Worm (Caenorhabditis elegans) whole organism, L2 larva: Measurements from ENCODE around the gene ncl-1.

Experiments used
- F13H6.1 ChIP-seq: sonication (generic microtip); optimal IDR thresholded peaks from 2 replicates; lab custom pipeline; 2016; ENCODE audit warnings: missing genetic modification characterization, missing compliant biosample characterization
- ZK546.5 ChIP-seq: sonication (generic microtip); optimal IDR thresholded peaks from 2 replicates; lab custom pipeline; 2017; ENCODE audit warnings: missing biosample characterization, missing genetic modification characterization
- alr-1 ChIP-seq: fragments of 150-350 bp; optimal IDR thresholded peaks from 2 replicates; lab custom pipeline; 2014; ENCODE audit warnings: missing biosample characterization, missing genetic modification characterization
- ama-1 ChIP-seq: fragments of 150-350 bp; optimal IDR thresholded peaks from 2 replicates; lab custom pipeline; 2018; ENCODE audit warnings: inconsistent platforms
- blmp-1 ChIP-seq: sonication (generic microtip); optimal IDR thresholded peaks from 2 replicates; lab custom pipeline; 2017; ENCODE audit warnings: missing genetic modification characterization, mild to moderate bottlenecking, missing compliant biosample characterization, antibody characterized with exemption, moderate library complexity; ENCODE audit not compliant: insufficient read depth
- ceh-16 ChIP-seq: fragments of 150-350 bp; optimal IDR thresholded peaks from 2 replicates; lab custom pipeline; 2014; ENCODE audit warnings: missing biosample characterization, missing genetic modification characterization
- ceh-82 ChIP-seq: fragments of 150-350 bp; optimal IDR thresholded peaks from 2 replicates; lab custom pipeline; 2014; ENCODE audit warnings: missing biosample characterization, missing genetic modification characterization
- crh-2 ChIP-seq: sonication (generic microtip); optimal IDR thresholded peaks from 2 replicates; lab custom pipeline; 2017; ENCODE audit warnings: missing biosample characterization, missing genetic modification characterization
- elt-1 ChIP-seq: fragments of 150-350 bp; optimal IDR thresholded peaks from 2 replicates; lab custom pipeline; 2014; ENCODE audit warnings: missing biosample characterization, missing genetic modification characterization
- elt-3 ChIP-seq: sonication (generic microtip); optimal IDR thresholded peaks from 2 replicates; lab custom pipeline; 2017; ENCODE audit warnings: missing biosample characterization, missing genetic modification characterization
- fos-1 ChIP-seq: fragments of 150-350 bp; optimal IDR thresholded peaks from 2 replicates; lab custom pipeline; 2014; ENCODE audit warnings: missing biosample characterization, missing genetic modification characterization
- gmeb-1 ChIP-seq: fragments of 150-350 bp; optimal IDR thresholded peaks from 2 replicates; lab custom pipeline; 2014; ENCODE audit warnings: missing biosample characterization, missing genetic modification characterization
- lsy-2 ChIP-seq, 2 experiments: fragments of 150-350 bp in 1 of 2; sonication (generic microtip) in 1 of 2; optimal IDR thresholded peaks; 2 replicates each; lab custom pipeline; 2014 to 2017; ENCODE audit warnings: missing biosample characterization in 2 of 2, missing genetic modification characterization in 2 of 2
- mab-5 ChIP-seq: fragments of 150-350 bp; optimal IDR thresholded peaks from 2 replicates; lab custom pipeline; 2014; ENCODE audit warnings: missing biosample characterization, missing genetic modification characterization
- nhr-11 ChIP-seq: fragments of 150-350 bp; optimal IDR thresholded peaks from 2 replicates; lab custom pipeline; 2014; ENCODE audit warnings: missing biosample characterization, missing genetic modification characterization
- nhr-12 ChIP-seq: fragments of 150-350 bp; optimal IDR thresholded peaks from 2 replicates; lab custom pipeline; 2014; ENCODE audit warnings: missing biosample characterization, missing genetic modification characterization
- nhr-129 ChIP-seq: fragments of 150-350 bp; optimal IDR thresholded peaks from 2 replicates; lab custom pipeline; 2014; ENCODE audit warnings: missing biosample characterization, missing genetic modification characterization
- nhr-21 ChIP-seq: fragments of 150-350 bp; optimal IDR thresholded peaks from 2 replicates; lab custom pipeline; 2014; ENCODE audit warnings: missing biosample characterization, missing genetic modification characterization
- nhr-23 ChIP-seq: fragments of 150-350 bp; optimal IDR thresholded peaks from 2 replicates; lab custom pipeline; 2014; ENCODE audit warnings: missing biosample characterization, missing genetic modification reagents, missing genetic modification characterization
- nhr-237 ChIP-seq: fragments of 150-350 bp; optimal IDR thresholded peaks from 2 replicates; lab custom pipeline; 2014; ENCODE audit warnings: missing biosample characterization, missing genetic modification characterization
- nhr-25 ChIP-seq: fragments of 150-350 bp; sonication (generic microtip); optimal IDR thresholded peaks from 3 replicates; lab custom pipeline; 2014; ENCODE audit warnings: missing biosample characterization, missing genetic modification characterization
- nhr-6 ChIP-seq: fragments of 150-350 bp; optimal IDR thresholded peaks from 2 replicates; lab custom pipeline; 2014; ENCODE audit warnings: missing biosample characterization, missing genetic modification characterization
- nhr-77 ChIP-seq: fragments of 150-350 bp; optimal IDR thresholded peaks from 2 replicates; lab custom pipeline; 2014; ENCODE audit warnings: missing biosample characterization, missing genetic modification characterization
- peb-1 ChIP-seq: fragments of 150-350 bp; optimal IDR thresholded peaks from 2 replicates; lab custom pipeline; 2014; ENCODE audit warnings: missing biosample characterization, missing genetic modification characterization
- sma-3 ChIP-seq: sonication (generic microtip); optimal IDR thresholded peaks from 2 replicates; lab custom pipeline; 2016; ENCODE audit warnings: missing genetic modification reagents, missing genetic modification characterization, missing compliant biosample characterization
- sma-9 ChIP-seq, 2 experiments: fragments of 150-350 bp in 1 of 2; sonication (generic microtip) in 1 of 2; optimal IDR thresholded peaks; 2 replicates each; lab custom pipeline; 2014 to 2016; ENCODE audit warnings: missing genetic modification characterization in 2 of 2, mild to moderate bottlenecking in 1 of 2, missing biosample characterization in 1 of 2, missing compliant biosample characterization in 1 of 2, missing genetic modification reagents in 1 of 2, moderate library complexity in 1 of 2
- snpc-4 ChIP-seq: fragments of 150-350 bp; optimal IDR thresholded peaks from 2 replicates; lab custom pipeline; 2014; ENCODE audit warnings: missing biosample characterization, missing genetic modification characterization
- unc-39 ChIP-seq: fragments of 150-350 bp; optimal IDR thresholded peaks from 2 replicates; lab custom pipeline; 2014; ENCODE audit warnings: missing biosample characterization, missing genetic modification characterization
- unc-55 ChIP-seq: fragments of 150-350 bp; sonication (generic microtip); optimal IDR thresholded peaks from 3 replicates; lab custom pipeline; 2014; ENCODE audit warnings: missing biosample characterization, missing genetic modification reagents, missing genetic modification characterization
- unc-62 ChIP-seq: fragments of 150-350 bp; optimal IDR thresholded peaks from 2 replicates; lab custom pipeline; 2014; ENCODE audit warnings: missing biosample characterization, missing genetic modification reagents, missing genetic modification characterization
- zag-1 ChIP-seq: fragments of 150-350 bp; optimal IDR thresholded peaks from 2 replicates; lab custom pipeline; 2014; ENCODE audit warnings: missing biosample characterization, missing genetic modification characterization
- ztf-11 ChIP-seq: sonication (generic microtip); optimal IDR thresholded peaks from 2 replicates; lab custom pipeline; 2017; ENCODE audit warnings: missing biosample characterization, missing genetic modification characterization
- ztf-4 ChIP-seq: fragments of 150-350 bp; optimal IDR thresholded peaks from 2 replicates; lab custom pipeline; 2014; ENCODE audit warnings: missing biosample characterization, missing genetic modification characterization

Gene ncl-1

DNA sequence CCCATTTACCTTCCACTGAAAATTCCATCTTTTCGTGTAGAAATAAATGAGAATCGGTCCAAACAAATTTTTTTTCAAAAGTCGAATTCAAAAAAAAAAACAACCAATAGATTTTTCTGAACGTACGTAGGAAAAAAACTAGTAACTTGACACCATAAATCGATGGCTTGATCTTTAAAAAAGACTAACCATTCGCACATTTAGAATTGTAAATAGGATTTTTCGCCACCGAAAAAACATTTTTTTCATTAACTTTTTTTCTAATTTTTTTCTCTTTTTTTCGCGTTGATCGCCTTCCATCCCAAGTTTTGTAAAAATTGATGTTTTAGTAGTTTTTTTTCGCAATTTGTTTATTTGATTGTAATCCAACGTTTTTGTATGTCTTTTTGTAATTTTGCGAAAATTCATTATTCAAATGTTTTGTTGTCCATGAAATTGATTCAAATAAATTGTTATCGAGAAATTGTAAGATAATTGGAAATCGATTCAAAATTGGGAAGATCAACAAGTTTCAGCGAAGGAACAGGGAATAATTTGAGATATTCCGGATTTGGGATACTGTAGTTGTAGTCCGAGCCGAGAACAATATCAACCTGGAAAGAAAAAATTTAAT lies 18.2 kb downstream of the ncl-1 start:
- TF ChIP-seq ztf-4 (tag; lab: Kevin White, UChicago) (peak; percentile 25), ama-1 (lab: Kevin White, UChicago) (no peak), lsy-2 (tag; optimal IDR thresholded peaks at IDR 0.05; lab: Kevin White, UChicago) (no peak), crh-2 (no peak), nhr-129 (tag; lab: Kevin White, UChicago) (no peak)

DNA sequence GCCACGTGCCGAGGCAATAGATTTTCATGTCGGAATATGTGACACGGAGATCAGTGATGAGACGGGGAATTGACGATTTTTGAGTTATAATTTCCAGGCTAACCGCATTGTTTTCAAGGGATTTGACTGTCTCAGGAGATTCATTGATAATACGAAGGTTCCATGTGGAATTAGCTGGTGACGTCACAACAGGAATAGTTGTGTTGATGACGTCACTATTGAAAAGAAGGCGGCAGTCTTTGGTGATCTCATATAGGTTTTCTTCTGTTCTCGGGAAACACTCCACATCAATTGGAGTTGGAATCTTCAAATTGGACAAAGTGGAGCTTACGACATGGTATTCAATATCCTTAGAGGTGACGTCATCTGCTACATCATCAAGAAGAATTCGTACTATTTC lies 23.7 kb downstream of the ncl-1 start:
- TF ChIP-seq elt-3 (tag; lab: Kevin White, UChicago) (no peak), alr-1 (tag; lab: Kevin White, UChicago) (no peak), ZK546.5 (tag; lab: Kevin White, UChicago) (no peak), unc-39 (tag; lab: Kevin White, UChicago) (no peak), mab-5 (tag; lab: Kevin White, UChicago) (no peak), nhr-6 (tag; lab: Kevin White, UChicago) (no peak), nhr-21 (no peak), unc-62 (GFP tag; lab: Kevin White, UChicago) (no peak), ama-1 (lab: Kevin White, UChicago) (no peak), crh-2 (no peak), sma-3 (no peak), F13H6.1 (tag; lab: Kevin White, UChicago) (no peak), sma-9 (GFP tag; optimal IDR thresholded peaks at IDR 0.05; lab: Kevin White, UChicago) (no peak), sma-9 (tag; optimal IDR thresholded peaks at IDR 0.05; lab: Kevin White, UChicago) (no peak)

DNA sequence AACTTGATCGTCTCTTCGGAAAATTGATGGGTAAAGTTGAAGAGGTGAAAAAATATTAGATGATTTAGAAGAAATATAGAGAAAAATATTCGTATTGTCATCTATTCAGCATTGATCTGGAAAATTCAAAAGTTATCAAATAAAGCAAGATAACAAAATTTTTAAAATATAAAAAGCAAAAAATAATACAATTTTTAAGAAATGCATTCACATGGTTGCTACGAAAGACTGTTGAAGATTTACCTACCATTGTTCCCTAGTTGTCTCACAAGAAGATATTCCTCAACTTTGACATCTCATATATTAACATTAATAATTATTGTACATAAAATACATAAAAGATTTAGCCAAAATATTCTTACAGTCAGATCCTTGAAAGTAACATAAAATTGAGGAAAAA lies 34.8 kb downstream of the ncl-1 start, which contains the start of gene cdh-3:
Gene cdh-3 (minus strand): TSS at position 101 of the 400 bp plus-strand sequence.
- TF ChIP-seq elt-3 (tag; lab: Kevin White, UChicago) (no peak), nhr-237 (tag; lab: Kevin White, UChicago) (no peak), nhr-77 (tag; lab: Kevin White, UChicago) (no peak), nhr-25 (tag; lab: Kevin White, UChicago) (no peak), F13H6.1 (tag; lab: Kevin White, UChicago) (no peak), nhr-12 (tag; lab: Kevin White, UChicago) (no peak), lsy-2 (tag; optimal IDR thresholded peaks at IDR 0.05; lab: Kevin White, UChicago) (no peak), nhr-11 (tag; lab: Kevin White, UChicago) (no peak), ceh-82 (tag; lab: Kevin White, UChicago) (no peak)

DNA sequence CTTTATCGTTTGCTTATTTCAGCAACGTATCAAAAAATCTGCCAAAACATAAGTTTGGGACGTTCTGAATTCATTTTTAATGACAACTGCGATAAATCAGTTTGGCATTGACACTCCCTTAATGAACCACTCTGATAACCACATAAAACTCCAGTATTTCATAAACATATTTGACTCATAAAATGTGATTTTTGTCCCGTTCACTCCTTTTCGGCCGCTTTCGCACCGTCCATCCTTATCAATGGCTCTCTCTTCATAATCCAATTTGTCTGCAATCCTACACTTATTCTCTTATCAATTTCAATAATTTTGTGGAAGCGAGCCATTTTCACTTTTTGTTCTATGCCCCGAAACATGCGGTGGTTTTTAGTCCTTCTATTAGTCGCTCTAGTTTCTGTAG lies 39.0 kb downstream of the ncl-1 start, which contains the start of gene pcp-1:
Gene pcp-1 (plus strand): TSS at position 342 of the 400 bp plus-strand sequence.
- peak; percentile 91 for TF ChIP-seq fos-1 (tag; lab: Kevin White, UChicago)
- TF ChIP-seq sma-9 (GFP tag; optimal IDR thresholded peaks at IDR 0.05; lab: Kevin White, UChicago), result peak; percentile 67
- TF ChIP-seq sma-9 (tag; optimal IDR thresholded peaks at IDR 0.05; lab: Kevin White, UChicago), result no peak
- peak; percentile 62 for TF ChIP-seq gmeb-1 (tag; lab: Kevin White, UChicago)
- peak; percentile 16 for TF ChIP-seq sma-3
- TF ChIP-seq ceh-16, result no peak
- TF ChIP-seq nhr-6 (tag; lab: Kevin White, UChicago), result no peak
- no peak for TF ChIP-seq peb-1 (tag; lab: Kevin White, UChicago)
- TF ChIP-seq crh-2, result peak; percentile 65
- TF ChIP-seq F13H6.1 (tag; lab: Kevin White, UChicago), result peak; percentile 45
- TF ChIP-seq ztf-11 (tag; lab: Kevin White, UChicago), result no peak

DNA sequence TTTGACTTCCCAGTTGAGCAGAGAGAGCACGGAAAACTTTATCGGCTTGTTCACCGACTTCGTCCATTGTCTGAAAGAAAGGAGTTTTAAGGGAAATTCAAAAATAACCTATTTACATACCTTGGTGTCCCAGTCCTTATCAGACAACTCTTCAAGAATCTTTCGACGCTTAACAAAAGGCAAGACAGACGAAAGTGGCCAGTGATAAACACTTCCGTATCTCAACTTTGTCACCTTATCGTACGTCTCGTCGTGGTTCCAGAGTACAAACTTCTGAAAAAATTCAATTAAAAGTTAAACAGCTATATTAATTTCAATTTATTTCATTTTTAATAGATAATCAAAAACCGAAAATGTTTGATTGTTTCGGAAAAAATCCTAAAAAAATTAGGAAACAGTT lies 42.7 kb downstream of the ncl-1 start:
- TF ChIP-seq unc-55, result no peak
- no peak for TF ChIP-seq nhr-23 (tag; lab: Kevin White, UChicago)
- no peak for TF ChIP-seq unc-62 (GFP tag; lab: Kevin White, UChicago)
- TF ChIP-seq F13H6.1 (tag; lab: Kevin White, UChicago), result no peak
- peak; percentile 17 for TF ChIP-seq sma-9 (GFP tag; optimal IDR thresholded peaks at IDR 0.05; lab: Kevin White, UChicago)
- no peak for TF ChIP-seq sma-9 (tag; optimal IDR thresholded peaks at IDR 0.05; lab: Kevin White, UChicago)
- no peak for TF ChIP-seq gmeb-1 (tag; lab: Kevin White, UChicago)
- TF ChIP-seq snpc-4 (tag; lab: Kevin White, UChicago), result no peak
- TF ChIP-seq fos-1 (tag; lab: Kevin White, UChicago), result peak; percentile 62
- no peak for TF ChIP-seq unc-39 (tag; lab: Kevin White, UChicago)

DNA sequence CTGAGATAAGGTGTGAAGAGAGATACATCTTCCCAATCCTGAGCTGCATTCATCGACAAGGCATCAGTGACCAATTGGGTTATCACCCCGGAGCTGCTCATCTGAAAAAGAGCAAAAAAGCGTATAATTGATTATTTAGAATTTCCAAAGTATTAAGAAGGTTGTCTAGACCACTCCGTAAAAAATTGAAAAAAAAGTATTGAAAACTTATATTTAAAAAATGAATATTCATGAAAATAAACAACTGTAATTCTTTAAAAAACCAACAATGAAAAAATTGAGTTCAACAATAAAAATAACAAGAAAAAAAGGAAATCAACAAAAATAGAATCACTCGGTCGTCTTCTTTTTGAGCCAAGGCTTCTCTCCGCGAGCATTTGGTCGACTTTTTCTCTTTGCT lies 44.0 kb downstream of the ncl-1 start, which contains the start of gene mtx-2:
Gene mtx-2 (minus strand): TSS at position 101 of the 400 bp plus-strand sequence.
- no peak for TF ChIP-seq ama-1 (lab: Kevin White, UChicago)
- no peak for TF ChIP-seq nhr-11 (tag; lab: Kevin White, UChicago)
- TF ChIP-seq ceh-82 (tag; lab: Kevin White, UChicago), result no peak
- no peak for TF ChIP-seq peb-1 (tag; lab: Kevin White, UChicago)
- TF ChIP-seq mab-5 (tag; lab: Kevin White, UChicago), result no peak
- TF ChIP-seq zag-1 (tag; lab: Kevin White, UChicago), result no peak
- no peak for TF ChIP-seq unc-55
- TF ChIP-seq ceh-16, result no peak
- no peak for TF ChIP-seq ztf-4 (tag; lab: Kevin White, UChicago)
- TF ChIP-seq ztf-11 (tag; lab: Kevin White, UChicago), result no peak
- TF ChIP-seq snpc-4 (tag; lab: Kevin White, UChicago), result no peak
- TF ChIP-seq lsy-2 (tag; optimal IDR thresholded peaks at IDR 0.05; lab: Kevin White, UChicago), result no peak
- no peak for TF ChIP-seq nhr-77 (tag; lab: Kevin White, UChicago)
- TF ChIP-seq elt-3 (tag; lab: Kevin White, UChicago), result no peak
- TF ChIP-seq blmp-1 (tag; lab: Kevin White, UChicago), result no peak
- no peak for TF ChIP-seq alr-1 (tag; lab: Kevin White, UChicago)
- TF ChIP-seq elt-1, result no peak
- TF ChIP-seq unc-62 (GFP tag; lab: Kevin White, UChicago), result no peak
